Worm (Caenorhabditis elegans): Measurements from ENCODE around the gene H05C05.4.

DNA sequence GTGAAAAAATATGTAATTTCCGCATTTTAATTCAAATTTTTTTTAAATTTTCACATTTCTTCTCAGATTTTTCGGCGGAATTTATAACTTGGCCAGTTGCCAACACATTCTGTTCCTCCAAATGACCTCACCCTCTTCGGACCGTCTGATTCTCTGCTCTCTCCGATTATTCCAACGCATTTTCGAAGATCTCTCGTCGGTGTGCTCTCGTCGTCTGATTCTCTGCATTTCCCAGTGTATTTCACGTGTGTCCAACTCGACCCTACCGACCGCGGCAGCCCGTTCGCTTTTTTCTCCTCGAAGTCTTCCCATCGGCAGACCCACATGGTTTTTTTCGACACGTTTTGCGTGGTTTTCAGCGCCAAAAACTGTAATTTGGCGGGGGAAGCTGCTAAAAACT, 1.2 kb upstream of the H05C05.4 start:
- TF ChIP-seq lin-39 (tag; optimal IDR thresholded peaks at IDR 0.05) = no peak
- no peak for TF ChIP-seq ztf-11 (tag; optimal IDR thresholded peaks at IDR 0.05)
- TF ChIP-seq nhr-12 (tag; optimal IDR thresholded peaks at IDR 0.05) = no peak
- TF ChIP-seq ceh-82 (tag; optimal IDR thresholded peaks at IDR 0.05) = no peak
- no peak for TF ChIP-seq ZK546.5 (tag; optimal IDR thresholded peaks at IDR 0.05)

Measured in whole organism, L2 larva.